Fruit fly (Drosophila melanogaster) whole organism, embryonic: ENCODE data around the gene CG8837.

Experiments
- Bteb2 ChIP-seq: fragments of 200-800 bp; sonication (Bioruptor generic); optimal IDR thresholded peaks from 2 replicates; lab custom pipeline; 2016; ENCODE audit warnings: missing biosample characterization, missing genetic modification characterization
- CG31224 ChIP-seq: fragments of 200-800 bp; sonication (Bioruptor generic); IDR thresholded peaks from 2 replicates; pipeline ENCODE4 v1.3.6; 2022; ENCODE audit warnings: missing biosample characterization, missing genetic modification characterization
- Neu2 ChIP-seq: fragments of 200-800 bp; sonication (Bioruptor generic); optimal IDR thresholded peaks from 3 replicates; lab custom pipeline; 2016; ENCODE audit warnings: missing biosample characterization, missing genetic modification characterization, borderline replicate concordance
- Taf1 ChIP-seq: fragments of 200-800 bp; sonication (Bioruptor generic); IDR thresholded peaks from 2 replicates; pipeline ENCODE4 v1.3.6; 2022; ENCODE audit warnings: missing biosample characterization, missing genetic modification characterization
- zen ChIP-seq: fragments of 200-800 bp; sonication (Bioruptor generic); optimal IDR thresholded peaks from 3 replicates; lab custom pipeline; 2018; ENCODE audit warnings: missing biosample characterization, mild to moderate bottlenecking, missing genetic modification characterization, moderate library complexity

dm6 chr2L:3369822-3370221 is 49.8 kb downstream of the CG8837 start:
- TF ChIP-seq Taf1 (GFP tag; lab: Robert Waterston, UW) (no peak), CG31224 (GFP tag; lab: Robert Waterston, UW) (no peak), zen (tag; lab: Kevin White, UChicago) (no peak), Neu2 (GFP tag; lab: Kevin White, UChicago) (no peak), Bteb2 (GFP tag; lab: Kevin White, UChicago) (no peak)
